Worm (Caenorhabditis elegans): ENCODE measurements around the gene Y51B9A.6.

Gene Y51B9A.6

DNA sequence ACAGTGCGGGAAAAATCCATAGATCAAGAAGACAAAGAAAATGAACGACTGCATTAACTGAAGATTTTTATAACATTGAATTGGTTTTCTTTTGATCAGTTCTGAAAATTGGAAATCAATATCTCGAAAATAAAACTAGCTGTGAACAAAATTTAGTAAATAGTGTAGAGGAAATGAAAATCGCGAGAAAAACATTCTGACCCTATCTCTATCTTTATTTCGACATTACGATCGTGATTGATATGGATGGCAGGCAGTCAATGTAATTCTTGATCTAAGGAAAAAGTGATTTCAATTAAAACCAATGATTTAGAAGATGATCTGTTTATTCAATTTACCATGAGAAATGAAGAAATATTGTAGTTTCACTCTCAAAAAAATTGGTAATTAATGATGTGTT is 33.0 kb upstream of the Y51B9A.6 start, which contains the start of gene kin-16 (continued):
- TF ChIP-seq mcd-1 (GFP tag; IDR thresholded peaks at IDR 0.05): no peak
- no peak for TF ChIP-seq tbx-9 (tag; optimal IDR thresholded peaks at IDR 0.05; ENCODE audit: borderline replicate concordance)
- no peak for TF ChIP-seq fkh-3 (tag; optimal IDR thresholded peaks at IDR 0.05)

DNA sequence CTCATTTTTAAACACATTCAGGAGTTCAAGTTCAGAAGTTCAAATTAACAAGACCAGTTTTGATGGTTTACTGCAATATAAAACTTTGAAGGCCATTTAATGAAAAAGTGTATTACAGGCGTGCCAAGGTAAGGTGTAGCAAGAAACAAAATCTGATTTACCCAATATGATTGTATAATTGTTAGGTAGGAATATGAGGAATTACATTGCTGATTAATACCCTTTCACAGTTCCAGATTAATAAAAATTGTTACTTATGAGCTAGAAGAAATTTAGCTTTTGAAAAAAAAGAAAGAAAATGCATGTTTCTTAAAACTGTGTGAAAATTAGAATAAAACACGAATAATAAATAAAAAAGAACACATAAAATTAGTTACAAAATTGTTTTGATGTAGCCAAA is 30.6 kb upstream of the Y51B9A.6 start, which contains the start of gene kin-15:
Gene kin-15, minus strand, starts transcription at position 101 of the 400 bp plus-strand sequence.
- TF ChIP-seq hmg-1.2 (GFP tag; IDR thresholded peaks at IDR 0.05): no peak
- no peak for TF ChIP-seq fkh-3 (tag; optimal IDR thresholded peaks at IDR 0.05)
- no peak for TF ChIP-seq snpc-1.3 (tag; optimal IDR thresholded peaks at IDR 0.05; ENCODE audit: insufficient read depth)

DNA sequence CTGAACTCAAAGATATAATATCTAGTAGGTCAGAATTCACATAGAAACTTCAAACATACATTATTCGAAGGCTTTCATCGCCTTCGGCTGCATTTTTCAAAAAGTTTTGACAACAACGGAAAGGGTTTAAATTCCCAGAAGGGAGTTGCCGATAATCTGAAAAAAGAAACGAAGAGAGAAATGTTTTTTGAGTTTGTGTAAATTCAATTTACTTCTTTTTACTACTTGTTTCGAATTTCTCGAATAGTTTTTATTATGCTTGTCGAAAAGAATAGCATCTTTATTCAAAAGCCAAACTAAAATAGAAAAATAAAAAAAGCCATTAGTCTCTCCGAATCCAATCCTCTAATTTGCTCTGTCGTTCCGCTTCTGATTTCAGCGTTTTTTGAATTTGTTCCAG is 28.1 kb upstream of the Y51B9A.6 start:
- no peak for TF ChIP-seq lag-1 (GFP tag; IDR thresholded peaks at IDR 0.05)
- no peak for TF ChIP-seq egrh-3 (GFP tag; IDR thresholded peaks at IDR 0.05)
- TF ChIP-seq lin-54 (GFP tag; optimal IDR thresholded peaks at IDR 0.05): no peak
- TF ChIP-seq cebp-2 (GFP tag; IDR thresholded peaks at IDR 0.05): no peak
- TF ChIP-seq Y53G8AR.9 (GFP tag; conservative IDR thresholded peaks at IDR 0.05): no peak
- no peak for TF ChIP-seq sea-2 (GFP tag; IDR thresholded peaks at IDR 0.05)
- no peak for TF ChIP-seq tbp1 (GFP tag; optimal IDR thresholded peaks at IDR 0.05)
- no peak for TF ChIP-seq mcd-1 (GFP tag; IDR thresholded peaks at IDR 0.05)
- TF ChIP-seq F23B12.7 (tag; optimal IDR thresholded peaks at IDR 0.05; ENCODE audit: insufficient read depth): no peak

DNA sequence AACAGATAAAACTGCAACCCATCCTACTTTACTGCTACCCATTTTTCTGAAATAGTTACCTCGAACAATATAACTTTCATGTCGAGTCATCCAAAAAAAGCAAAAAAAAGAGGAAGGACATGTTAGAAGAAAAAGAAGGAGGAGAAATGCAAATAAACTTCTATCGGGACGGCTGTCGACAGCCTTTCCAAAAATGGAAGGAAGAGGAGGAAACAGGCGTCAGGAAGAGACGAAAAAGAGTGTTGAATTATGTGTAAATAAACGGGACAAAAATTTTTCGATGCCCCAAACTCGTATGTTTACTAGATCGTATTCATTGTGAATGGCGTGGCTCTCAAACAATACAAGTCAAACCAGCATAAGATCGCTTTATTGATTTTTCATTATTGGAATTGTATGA is 24.7 kb upstream of the Y51B9A.6 start, which contains the start of gene M176.5:
Gene M176.5, minus strand, starts transcription at position 101 of the 400 bp plus-strand sequence.
- TF ChIP-seq sptf-2 (GFP tag; optimal IDR thresholded peaks at IDR 0.05) (no peak), attf-3 (GFP tag; conservative IDR thresholded peaks at IDR 0.05) (no peak), repo-1 (tag; optimal IDR thresholded peaks at IDR 0.05) (no peak), ztf-26 (tag; optimal IDR thresholded peaks at IDR 0.05) (no peak), T07F8.4 (tag; optimal IDR thresholded peaks at IDR 0.05) (no peak), lsl-1 (GFP tag; optimal IDR thresholded peaks at IDR 0.05) (no peak), cebp-1 (GFP tag; IDR thresholded peaks at IDR 0.05) (no peak), cebp-1 (tag; optimal IDR thresholded peaks at IDR 0.05) (no peak), hsf-1 (GFP tag; IDR thresholded peaks at IDR 0.05) (no peak), chd-7 (tag; optimal IDR thresholded peaks at IDR 0.05) (no peak), ceh-79 (tag; optimal IDR thresholded peaks at IDR 0.05) (no peak), nhr-90 (tag; optimal IDR thresholded peaks at IDR 0.05) (no peak), madf-8 (GFP tag; conservative IDR thresholded peaks at IDR 0.05) (no peak), gei-17 (GFP tag; optimal IDR thresholded peaks at IDR 0.05) (no peak), die-1 (tag; optimal IDR thresholded peaks at IDR 0.05) (no peak), nfya-1 (tag; optimal IDR thresholded peaks at IDR 0.05; ENCODE audit: borderline replicate concordance, insufficient read depth) (no peak), ceh-40 (GFP tag; IDR thresholded peaks at IDR 0.05) (no peak), T26A5.8 (tag; optimal IDR thresholded peaks at IDR 0.05) (no peak), pha-4 (tag; optimal IDR thresholded peaks at IDR 0.05) (no peak), lir-1 (GFP tag; conservative IDR thresholded peaks at IDR 0.05) (no peak), unc-62 (GFP tag; optimal IDR thresholded peaks at IDR 0.05) (no peak)

DNA sequence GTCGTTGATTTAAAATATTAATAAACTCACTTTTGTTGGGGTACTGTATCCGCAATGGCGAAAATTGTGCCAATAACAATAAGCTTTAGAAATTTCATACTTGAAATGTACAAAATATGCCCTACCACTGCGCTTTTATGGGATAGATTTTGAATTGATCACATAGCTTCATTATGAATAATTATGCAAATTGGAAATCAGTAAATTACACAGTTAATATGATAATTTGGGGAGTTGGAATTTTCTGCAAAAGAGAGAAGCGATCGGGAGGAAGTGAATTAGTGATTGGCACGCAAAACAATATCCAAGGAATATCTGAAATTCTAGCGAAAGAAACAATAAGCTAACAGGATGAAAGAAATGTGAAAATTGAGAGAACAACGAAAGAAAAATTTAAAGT is 23.1 kb upstream of the Y51B9A.6 start, which contains the start of gene M176.10:
Gene M176.10, minus strand, starts transcription at position 101 of the 400 bp plus-strand sequence.
- TF ChIP-seq egl-18 (GFP tag; IDR thresholded peaks at IDR 0.05) (no peak), tbp1 (GFP tag; optimal IDR thresholded peaks at IDR 0.05) (no peak), ceh-58 (GFP tag; IDR thresholded peaks at IDR 0.05) (no peak), ceh-40 (GFP tag; IDR thresholded peaks at IDR 0.05) (no peak), bed-1 (GFP tag; IDR thresholded peaks at IDR 0.05) (no peak), F10E7.11 (tag; optimal IDR thresholded peaks at IDR 0.05) (no peak), dpff-1 (tag; optimal IDR thresholded peaks at IDR 0.05) (no peak), nfyb-1 (GFP tag; IDR thresholded peaks at IDR 0.05) (no peak), sea-2 (GFP tag; IDR thresholded peaks at IDR 0.05) (no peak), F52B5.7 (tag; optimal IDR thresholded peaks at IDR 0.05) (no peak), rpc-1 (optimal IDR thresholded peaks at IDR 0.05) (no peak), rpc-1 (tag; optimal IDR thresholded peaks at IDR 0.05) (no peak), ceh-91 (GFP tag; IDR thresholded peaks at IDR 0.05) (no peak), somi-1 (GFP tag; optimal IDR thresholded peaks at IDR 0.05) (no peak), hmg-1.2 (GFP tag; IDR thresholded peaks at IDR 0.05) (no peak)
